Worm (Caenorhabditis elegans): ENCODE measurements around the gene rfc-4.
A peak's percentile ranks its signal among the peaks of the same experiment; 100 is the strongest.

rfc-4 gene

ce11 chrIII:6953978-6954377 is 18.1 kb upstream of the rfc-4 start:
- TF ChIP-seq egl-5 (tag; optimal IDR thresholded peaks at IDR 0.05) (no peak), nhr-23 (tag; optimal IDR thresholded peaks at IDR 0.05) (no peak), tbx-2 (tag; optimal IDR thresholded peaks at IDR 0.05) (no peak), aly-2 (tag; optimal IDR thresholded peaks at IDR 0.05) (no peak), ceh-9 (tag; optimal IDR thresholded peaks at IDR 0.05) (no peak), mml-1 (tag; optimal IDR thresholded peaks at IDR 0.05) (no peak), nhr-67 (tag; optimal IDR thresholded peaks at IDR 0.05) (no peak)

ce11 chrIII:6955766-6956165 is 16.3 kb upstream of the rfc-4 start:
- TF ChIP-seq nhr-11 (tag; optimal IDR thresholded peaks at IDR 0.05) (no peak), fkh-10 (GFP tag; optimal IDR thresholded peaks at IDR 0.05) (no peak), nhr-25 (tag; optimal IDR thresholded peaks at IDR 0.05) (no peak), nhr-43 (tag; optimal IDR thresholded peaks at IDR 0.05; ENCODE audit: poor library complexity, severe bottlenecking) (no peak), nhr-77 (tag; optimal IDR thresholded peaks at IDR 0.05) (no peak), ama-1 (optimal IDR thresholded peaks at IDR 0.05) (no peak), lin-39 (tag; optimal IDR thresholded peaks at IDR 0.05) (no peak), skn-1 (tag; optimal IDR thresholded peaks at IDR 0.05) (no peak), unc-62 (GFP tag; optimal IDR thresholded peaks at IDR 0.05) (no peak), nhr-67 (tag; optimal IDR thresholded peaks at IDR 0.05) (no peak), fos-1 (tag; optimal IDR thresholded peaks at IDR 0.05) (no peak), nhr-12 (tag; optimal IDR thresholded peaks at IDR 0.05) (no peak), nhr-28 (tag; optimal IDR thresholded peaks at IDR 0.05) (no peak), lsy-12 (tag; optimal IDR thresholded peaks at IDR 0.05) (no peak), aly-2 (tag; optimal IDR thresholded peaks at IDR 0.05) (no peak), hmg-11 (tag; optimal IDR thresholded peaks at IDR 0.05) (no peak), unc-39 (tag; optimal IDR thresholded peaks at IDR 0.05) (no peak)

- no peak for TF ChIP-seq sea-2 (GFP tag; optimal IDR thresholded peaks at IDR 0.05)
- no peak for TF ChIP-seq fos-1 (tag; optimal IDR thresholded peaks at IDR 0.05)
- TF ChIP-seq nhr-25 (tag; optimal IDR thresholded peaks at IDR 0.05) = no peak
- TF ChIP-seq skn-1 (tag; optimal IDR thresholded peaks at IDR 0.05) = no peak
- TF ChIP-seq aly-2 (tag; optimal IDR thresholded peaks at IDR 0.05) = peak; percentile 26
- no peak for TF ChIP-seq ZK546.5 (tag; optimal IDR thresholded peaks at IDR 0.05)
- no peak for TF ChIP-seq mdl-1 (tag; optimal IDR thresholded peaks at IDR 0.05)
Measured at ce11 chrIII:6958674-6959241, 13.3 kb upstream of the rfc-4 start.

ce11 chrIII:6961167-6961566 is 10.9 kb upstream of the rfc-4 start:
- TF ChIP-seq ZK546.5 (tag; optimal IDR thresholded peaks at IDR 0.05) = no peak
- TF ChIP-seq pha-4 (tag; optimal IDR thresholded peaks at IDR 0.05) = peak; percentile 81
- no peak for TF ChIP-seq fkh-2 (tag; optimal IDR thresholded peaks at IDR 0.05)
- TF ChIP-seq egl-27 (tag; optimal IDR thresholded peaks at IDR 0.05) = no peak
- TF ChIP-seq fos-1 (tag; optimal IDR thresholded peaks at IDR 0.05) = no peak
- no peak for TF ChIP-seq nhr-11 (tag; optimal IDR thresholded peaks at IDR 0.05)
- TF ChIP-seq nhr-12 (tag; optimal IDR thresholded peaks at IDR 0.05) = no peak
- no peak for TF ChIP-seq zag-1 (tag; optimal IDR thresholded peaks at IDR 0.05)
- TF ChIP-seq daf-12 (tag; optimal IDR thresholded peaks at IDR 0.05) = no peak
- no peak for TF ChIP-seq nhr-43 (tag; optimal IDR thresholded peaks at IDR 0.05; ENCODE audit: poor library complexity, severe bottlenecking)
- TF ChIP-seq pqm-1 (tag; optimal IDR thresholded peaks at IDR 0.05) = no peak
- no peak for TF ChIP-seq ceh-16 (tag; optimal IDR thresholded peaks at IDR 0.05)
- no peak for TF ChIP-seq ztf-11 (tag; optimal IDR thresholded peaks at IDR 0.05)
- peak; percentile 40 for TF ChIP-seq ama-1 (optimal IDR thresholded peaks at IDR 0.05)
- no peak for TF ChIP-seq nhr-237 (tag; optimal IDR thresholded peaks at IDR 0.05)
- no peak for TF ChIP-seq nhr-76 (tag; optimal IDR thresholded peaks at IDR 0.05)
- TF ChIP-seq aly-2 (tag; optimal IDR thresholded peaks at IDR 0.05) = no peak
- no peak for TF ChIP-seq snpc-4 (tag; optimal IDR thresholded peaks at IDR 0.05)
- TF ChIP-seq unc-62 (GFP tag; optimal IDR thresholded peaks at IDR 0.05) = no peak
- no peak for TF ChIP-seq jun-1 (tag; optimal IDR thresholded peaks at IDR 0.05)
- TF ChIP-seq nfya-1 (tag; optimal IDR thresholded peaks at IDR 0.05; ENCODE audit: insufficient read depth) = peak; percentile 81
- no peak for TF ChIP-seq elt-3 (tag; optimal IDR thresholded peaks at IDR 0.05)
- no peak for TF ChIP-seq nhr-77 (tag; optimal IDR thresholded peaks at IDR 0.05)
- TF ChIP-seq nhr-67 (tag; optimal IDR thresholded peaks at IDR 0.05) = no peak
- no peak for TF ChIP-seq ztf-4 (tag; optimal IDR thresholded peaks at IDR 0.05)
- peak; percentile 25 for TF ChIP-seq egl-5 (tag; optimal IDR thresholded peaks at IDR 0.05)
- no peak for TF ChIP-seq R02D3.7 (tag; optimal IDR thresholded peaks at IDR 0.05)
- peak; percentile 13 for TF ChIP-seq elt-2 (tag; optimal IDR thresholded peaks at IDR 0.05)
- TF ChIP-seq mml-1 (tag; optimal IDR thresholded peaks at IDR 0.05) = no peak
- TF ChIP-seq ceh-9 (tag; optimal IDR thresholded peaks at IDR 0.05) = no peak
- TF ChIP-seq skn-1 (tag; optimal IDR thresholded peaks at IDR 0.05) = peak; percentile 95
- peak; percentile 12 for TF ChIP-seq nhr-23 (tag; optimal IDR thresholded peaks at IDR 0.05)
- no peak for TF ChIP-seq sea-2 (GFP tag; optimal IDR thresholded peaks at IDR 0.05)
- TF ChIP-seq tbx-2 (tag; optimal IDR thresholded peaks at IDR 0.05) = no peak
- peak; percentile 46 for TF ChIP-seq lin-15B (tag; optimal IDR thresholded peaks at IDR 0.05)
- no peak for TF ChIP-seq nhr-28 (tag; optimal IDR thresholded peaks at IDR 0.05)
- no peak for TF ChIP-seq mdl-1 (tag; optimal IDR thresholded peaks at IDR 0.05)
- TF ChIP-seq unc-39 (tag; optimal IDR thresholded peaks at IDR 0.05) = no peak
- TF ChIP-seq ceh-28 (tag; optimal IDR thresholded peaks at IDR 0.05) = no peak
- TF ChIP-seq elt-1 (tag; optimal IDR thresholded peaks at IDR 0.05) = no peak

All from whole organism, L3 larva.